Fruit fly (Drosophila melanogaster) whole organism, prepupa: ENCODE results near the gene Rab18.
A peak's percentile ranks its signal among the peaks of the same experiment; 100 is the strongest.

Experiments used
- CG10631 ChIP-seq: fragments of 200-800 bp; sonication (Bioruptor generic); optimal IDR thresholded peaks from 2 replicates; lab custom pipeline; 2016; ENCODE audit warnings: missing biosample characterization, missing genetic modification characterization
- CG11294 ChIP-seq: fragments of 200-800 bp; sonication (Bioruptor generic); IDR thresholded peaks from 2 replicates; pipeline ENCODE4 v1.3.6; 2022; ENCODE audit warnings: missing biosample characterization, missing genetic modification characterization
- CG11762 ChIP-seq: fragments of 200-800 bp; sonication (Bioruptor generic); optimal IDR thresholded peaks from 3 replicates; lab custom pipeline; 2016; ENCODE audit warnings: missing biosample characterization, missing genetic modification characterization; ENCODE audit not compliant: insufficient read depth
- CG11902 ChIP-seq: fragments of 200-800 bp; sonication (Bioruptor generic); optimal IDR thresholded peaks from 3 replicates; lab custom pipeline; 2016; ENCODE audit warnings: missing biosample characterization, missing genetic modification characterization
- CG15336 ChIP-seq: fragments of 200-800 bp; sonication (Bioruptor generic); IDR thresholded peaks from 2 replicates; pipeline ENCODE4 v1.3.6; 2022; ENCODE audit warnings: missing biosample characterization, missing genetic modification characterization
- CG1621 ChIP-seq: fragments of 200-800 bp; sonication (Bioruptor generic); optimal IDR thresholded peaks from 3 replicates; lab custom pipeline; 2018; ENCODE audit warnings: missing biosample characterization, mild to moderate bottlenecking, missing genetic modification characterization
- CG16779 ChIP-seq: fragments of 200-800 bp; sonication (Bioruptor generic); optimal IDR thresholded peaks from 3 replicates; lab custom pipeline; 2017; ENCODE audit warnings: missing biosample characterization, mild to moderate bottlenecking, missing genetic modification characterization
- CG3032 ChIP-seq: fragments of 200-800 bp; optimal IDR thresholded peaks from 2 replicates; lab custom pipeline; 2019; ENCODE audit warnings: missing biosample characterization, mild to moderate bottlenecking, missing genetic modification characterization, moderate library complexity
- CG32006 ChIP-seq: fragments of 200-800 bp; sonication (Bioruptor generic); optimal IDR thresholded peaks from 3 replicates; lab custom pipeline; 2017; ENCODE audit warnings: missing biosample characterization, mild to moderate bottlenecking, missing genetic modification characterization
- CG3919 ChIP-seq: fragments of 200-800 bp; sonication (Bioruptor generic); optimal IDR thresholded peaks from 3 replicates; lab custom pipeline; 2016; ENCODE audit warnings: missing biosample characterization, missing genetic modification characterization
- CG6163 ChIP-seq: fragments of 200-800 bp; sonication (Bioruptor generic); IDR thresholded peaks from 3 replicates; pipeline ENCODE4 v1.3.6; 2022; ENCODE audit warnings: missing biosample characterization, missing genetic modification characterization
- CG6276 ChIP-seq: fragments of 200-800 bp; sonication (Bioruptor generic); optimal IDR thresholded peaks from 2 replicates; lab custom pipeline; 2017; ENCODE audit warnings: missing biosample characterization, mild to moderate bottlenecking, missing genetic modification characterization
- CG7368 ChIP-seq: fragments of 200-800 bp; sonication (Bioruptor generic); optimal IDR thresholded peaks from 3 replicates; lab custom pipeline; 2016; ENCODE audit warnings: missing biosample characterization, missing genetic modification characterization
- CG8119 ChIP-seq: fragments of 200-800 bp; sonication (Bioruptor generic); IDR thresholded peaks from 3 replicates; pipeline ENCODE4 v1.3.6; 2022; ENCODE audit warnings: missing biosample characterization, missing genetic modification characterization
- CG8319 ChIP-seq: fragments of 200-800 bp; sonication (Bioruptor generic); optimal IDR thresholded peaks from 3 replicates; lab custom pipeline; 2016; ENCODE audit warnings: missing biosample characterization, missing genetic modification characterization
- CG9139 ChIP-seq: fragments of 200-800 bp; sonication (Bioruptor generic); optimal IDR thresholded peaks from 3 replicates; lab custom pipeline; 2017; ENCODE audit warnings: missing biosample characterization, mild to moderate bottlenecking, missing genetic modification characterization
- Eip78C ChIP-seq: fragments of 200-800 bp; sonication (Bioruptor generic); peaks from one replicate; lab custom pipeline; 2016; ENCODE audit warnings: missing biosample characterization, missing genetic modification characterization
- Eip93F ChIP-seq: fragments of 200-800 bp; sonication (Bioruptor generic); optimal IDR thresholded peaks from 2 replicates; lab custom pipeline; 2016; ENCODE audit warnings: missing biosample characterization, mild to moderate bottlenecking, missing genetic modification characterization
- Ets96B ChIP-seq: fragments of 200-800 bp; optimal IDR thresholded peaks from 2 replicates; lab custom pipeline; 2019; ENCODE audit warnings: missing biosample characterization, mild to moderate bottlenecking, missing genetic modification characterization, moderate library complexity
- Gug ChIP-seq: fragments of 200-800 bp; sonication (Bioruptor generic); IDR thresholded peaks from 2 replicates; pipeline ENCODE4 v1.3.6; 2022; ENCODE audit warnings: missing biosample characterization, missing genetic modification characterization
- Hr39 ChIP-seq: fragments of 200-800 bp; sonication (Bioruptor generic); optimal IDR thresholded peaks from 2 replicates; lab custom pipeline; 2016; ENCODE audit warnings: missing biosample characterization, missing genetic modification characterization
- Hr4 ChIP-seq: fragments of 200-800 bp; sonication (Bioruptor generic); optimal IDR thresholded peaks from 3 replicates; lab custom pipeline; 2016; ENCODE audit warnings: missing biosample characterization, missing genetic modification characterization
- Lpt ChIP-seq: fragments of 200-800 bp; sonication (Bioruptor generic); optimal IDR thresholded peaks from 3 replicates; lab custom pipeline; 2016; ENCODE audit warnings: missing biosample characterization, missing genetic modification characterization
- Met ChIP-seq: fragments of 200-800 bp; sonication (Bioruptor generic); optimal IDR thresholded peaks from 3 replicates; lab custom pipeline; 2016; ENCODE audit warnings: missing biosample characterization, missing genetic modification characterization
- OdsH ChIP-seq: fragments of 200-800 bp; sonication (Bioruptor generic); optimal IDR thresholded peaks from 3 replicates; lab custom pipeline; 2016; ENCODE audit warnings: missing biosample characterization, missing genetic modification characterization
- Sox102F ChIP-seq: fragments of 200-800 bp; sonication (Bioruptor generic); optimal IDR thresholded peaks from 2 replicates; lab custom pipeline; 2016; ENCODE audit warnings: missing biosample characterization, mild to moderate bottlenecking, missing genetic modification characterization
- Sox14 ChIP-seq: fragments of 200-800 bp; sonication (Bioruptor generic); optimal IDR thresholded peaks from 3 replicates; lab custom pipeline; 2016; ENCODE audit warnings: missing biosample characterization, missing genetic modification characterization
- Sox15 ChIP-seq: fragments of 200-800 bp; sonication (Bioruptor generic); optimal IDR thresholded peaks from 3 replicates; lab custom pipeline; 2016; ENCODE audit warnings: missing biosample characterization, missing genetic modification characterization
- acj6 ChIP-seq: fragments of 200-800 bp; sonication (Bioruptor generic); optimal IDR thresholded peaks from 3 replicates; lab custom pipeline; 2016; ENCODE audit warnings: missing biosample characterization, missing genetic modification characterization
- cyc ChIP-seq: fragments of 200-800 bp; sonication (Bioruptor generic); optimal IDR thresholded peaks from 3 replicates; lab custom pipeline; 2016; ENCODE audit warnings: missing biosample characterization, missing genetic modification characterization
- dac ChIP-seq: fragments of 200-800 bp; sonication (Bioruptor generic); optimal IDR thresholded peaks from 2 replicates; lab custom pipeline; 2017; ENCODE audit warnings: missing biosample characterization, mild to moderate bottlenecking, missing genetic modification characterization
- esn ChIP-seq: fragments of 200-800 bp; sonication (Bioruptor generic); optimal IDR thresholded peaks from 2 replicates; lab custom pipeline; 2016; ENCODE audit warnings: missing biosample characterization, mild to moderate bottlenecking, missing genetic modification characterization, moderate library complexity
- fd59A ChIP-seq: fragments of 200-800 bp; sonication (Bioruptor generic); optimal IDR thresholded peaks from 2 replicates; lab custom pipeline; 2017; ENCODE audit warnings: missing biosample characterization, mild to moderate bottlenecking, missing genetic modification characterization, missing genetic modification reagents
- fd85E ChIP-seq: fragments of 200-800 bp; sonication (Bioruptor generic); optimal IDR thresholded peaks from 3 replicates; lab custom pipeline; 2016; ENCODE audit warnings: missing biosample characterization, missing genetic modification characterization
- fkh ChIP-seq: fragments of 200-800 bp; sonication (Bioruptor generic); optimal IDR thresholded peaks from 3 replicates; lab custom pipeline; 2017; ENCODE audit warnings: missing biosample characterization, mild to moderate bottlenecking, missing genetic modification characterization, moderate library complexity
- net ChIP-seq: fragments of 200-800 bp; sonication (Bioruptor generic); optimal IDR thresholded peaks from 3 replicates; lab custom pipeline; 2016; ENCODE audit warnings: missing biosample characterization, missing genetic modification characterization
- pdm3 ChIP-seq: fragments of 200-800 bp; sonication (Bioruptor generic); optimal IDR thresholded peaks from 3 replicates; lab custom pipeline; 2016; ENCODE audit warnings: missing biosample characterization, missing genetic modification characterization
- spab ChIP-seq: fragments of 200-800 bp; sonication (Bioruptor generic); optimal IDR thresholded peaks from 2 replicates; lab custom pipeline; 2017; ENCODE audit warnings: missing biosample characterization, mild to moderate bottlenecking, missing genetic modification characterization, missing genetic modification reagents
- svp ChIP-seq: fragments of 200-800 bp; sonication (Bioruptor generic); peaks from one replicate; lab custom pipeline; 2016; ENCODE audit warnings: missing biosample characterization, missing genetic modification characterization
- topi ChIP-seq: fragments of 200-800 bp; sonication (Bioruptor generic); optimal IDR thresholded peaks from 3 replicates; lab custom pipeline; 2016; ENCODE audit warnings: missing biosample characterization, missing genetic modification characterization

Rab18 gene

DNA sequence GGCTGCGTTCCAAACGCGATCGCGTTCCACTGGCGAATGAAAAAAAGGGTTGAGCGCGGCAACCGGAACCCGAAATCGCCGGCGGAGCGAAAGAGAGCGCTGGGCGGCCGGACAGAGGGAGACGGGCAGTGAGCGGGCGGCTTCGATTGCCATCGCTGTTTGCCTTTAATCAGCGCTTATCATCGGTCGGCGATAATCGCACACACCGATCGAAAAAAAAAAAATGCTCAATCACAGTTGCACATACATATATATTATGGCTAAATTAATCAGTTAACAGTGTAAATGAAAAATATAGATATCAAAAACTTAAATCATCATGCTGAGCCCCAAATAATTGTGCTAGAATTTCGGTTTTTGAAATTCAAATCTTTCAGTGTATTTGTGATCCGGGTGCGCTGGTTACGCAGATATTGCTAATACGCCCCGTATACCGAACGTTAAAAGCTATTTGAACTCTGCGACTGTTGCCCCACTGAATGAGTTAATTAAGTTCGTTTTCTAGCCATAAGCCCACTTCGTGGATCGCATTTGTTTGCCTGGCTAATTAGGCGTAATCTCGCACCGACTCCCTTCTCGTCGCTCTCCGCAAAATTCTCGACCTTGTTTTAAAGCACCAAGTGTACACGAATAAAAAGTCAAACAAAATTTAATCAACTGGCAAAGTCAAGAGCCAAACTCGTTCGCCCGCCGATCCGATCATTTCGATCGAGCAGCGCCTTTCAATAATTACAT is 46.3 kb upstream of the Rab18 start, which contains the start of gene CG33080 (continued):
- peak; percentile 41 for TF ChIP-seq Met
- peak; percentile 31 for TF ChIP-seq Eip78C
- no peak for TF ChIP-seq fd59A
- TF ChIP-seq net (GFP tag; lab: Kevin White, UChicago) = no peak
- TF ChIP-seq CG10631 = no peak
- no peak for TF ChIP-seq CG11902 (GFP tag; lab: Kevin White, UChicago)
- TF ChIP-seq CG11762 (GFP tag; lab: Kevin White, UChicago) = no peak
- no peak for TF ChIP-seq Gug (GFP tag; lab: Robert Waterston, UW)
- TF ChIP-seq Hr4 (GFP tag; lab: Kevin White, UChicago) = no peak

DNA sequence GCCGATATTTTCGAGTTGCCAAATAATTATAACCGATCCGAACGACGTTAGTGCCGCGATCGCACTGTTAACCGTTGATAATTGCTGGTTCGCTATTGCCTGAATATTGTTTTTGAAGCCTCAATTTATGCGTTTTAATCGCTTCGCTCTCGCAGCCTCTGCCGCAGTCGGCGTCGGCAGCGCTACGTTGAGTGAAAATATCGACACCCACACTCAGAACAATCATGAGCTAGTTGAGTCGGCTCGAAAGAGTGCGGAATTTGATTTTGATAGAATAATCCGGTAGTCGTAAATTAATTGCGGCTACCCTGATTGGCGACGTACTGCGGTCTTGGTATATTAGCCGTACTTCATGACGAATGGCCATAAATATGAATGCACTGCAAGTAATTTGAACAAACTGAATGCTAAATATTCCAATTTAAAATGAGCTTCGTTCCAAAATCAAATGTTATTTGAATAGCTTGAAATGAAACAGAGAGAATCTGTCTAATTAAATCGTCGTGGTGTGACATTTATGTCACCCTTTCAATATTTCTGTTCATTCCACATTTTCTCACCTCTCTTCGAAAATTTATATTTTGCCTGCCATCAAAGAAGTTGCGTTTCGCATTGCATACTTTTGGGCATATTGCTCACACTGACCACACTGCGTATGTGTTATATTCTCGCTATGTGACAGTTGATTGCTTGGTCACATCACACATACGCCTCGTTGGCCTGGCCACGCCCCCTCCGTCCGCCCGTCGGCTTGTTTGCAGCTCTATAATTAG is 44.0 kb upstream of the Rab18 start:
- TF ChIP-seq Sox15 (GFP tag; lab: Kevin White, UChicago) = no peak
- no peak for TF ChIP-seq Ets96B (tag; lab: Kevin White, UChicago)
- no peak for TF ChIP-seq CG11294 (GFP tag; lab: Robert Waterston, UW)
- TF ChIP-seq Eip78C = peak; percentile 52
- 0 out of 3 replicates have a peak, but pooled peaks have one; percentile 21 for TF ChIP-seq CG8119
- no peak for TF ChIP-seq Lpt (GFP tag; lab: Kevin White, UChicago)
- TF ChIP-seq Sox102F (GFP tag; lab: Kevin White, UChicago) = peak; percentile 14
- peak; percentile 34 for TF ChIP-seq esn (GFP tag; lab: Kevin White, UChicago)
- 0 out of 2 replicates have a peak, but pooled peaks have one; percentile 31 for TF ChIP-seq CG15336 (GFP tag; lab: Robert Waterston, UW)
- TF ChIP-seq svp (GFP tag; lab: Kevin White, UChicago) = peak; percentile 66
- TF ChIP-seq Hr4 (GFP tag; lab: Kevin White, UChicago) = peak; percentile 1
- no peak for TF ChIP-seq CG1621
- TF ChIP-seq CG6276 = no peak

DNA sequence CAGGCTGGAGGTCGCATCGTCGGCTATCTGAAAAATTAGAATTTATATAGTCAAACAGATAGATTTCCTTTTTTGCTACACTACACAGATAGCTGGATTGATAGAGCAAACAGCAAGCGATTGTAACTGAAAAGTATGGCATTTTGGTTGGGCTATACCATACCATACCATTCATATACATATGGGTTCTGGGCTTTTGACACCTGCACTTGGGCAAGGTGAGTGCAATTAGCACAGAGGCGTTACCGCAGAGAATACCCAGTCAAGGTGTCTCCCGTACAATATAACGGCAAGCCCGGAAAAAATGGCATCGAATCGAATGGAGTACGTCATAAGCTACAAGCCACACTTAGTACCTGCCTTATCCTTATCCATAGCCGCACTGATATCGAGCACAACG is 43.2 kb upstream of the Rab18 start:
- TF ChIP-seq Eip93F (no peak), esn (GFP tag; lab: Kevin White, UChicago) (no peak), CG10631 (no peak)

DNA sequence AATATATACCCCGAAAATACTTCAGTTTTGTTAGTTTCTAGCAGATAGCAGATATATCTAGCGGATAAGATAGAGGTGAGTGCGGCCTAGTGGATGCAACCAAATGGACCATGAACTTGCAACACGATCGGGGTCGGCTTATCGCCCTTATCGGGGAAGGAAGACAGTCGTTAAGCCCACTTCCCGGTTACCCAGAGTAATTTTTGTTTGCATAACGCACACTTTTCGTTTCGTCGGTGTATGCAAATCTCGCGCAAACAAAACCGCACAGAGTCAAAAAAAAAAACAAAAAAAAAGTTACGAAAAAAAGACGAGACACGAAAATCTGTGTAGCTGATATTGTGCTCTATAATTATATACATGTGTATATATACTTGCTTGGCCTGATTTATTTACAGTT is 41.4 kb upstream of the Rab18 start:
- TF ChIP-seq Eip78C (peak; percentile 13), svp (GFP tag; lab: Kevin White, UChicago) (peak; percentile 65), Hr4 (GFP tag; lab: Kevin White, UChicago) (no peak), CG32006 (GFP tag; lab: Kevin White, UChicago) (no peak), CG6163 (peak; percentile 22; the same call in 1 of the 3 replicates), Sox102F (GFP tag; lab: Kevin White, UChicago) (no peak)
- TF ChIP-seq, all 60 proteins: peak for 3

DNA sequence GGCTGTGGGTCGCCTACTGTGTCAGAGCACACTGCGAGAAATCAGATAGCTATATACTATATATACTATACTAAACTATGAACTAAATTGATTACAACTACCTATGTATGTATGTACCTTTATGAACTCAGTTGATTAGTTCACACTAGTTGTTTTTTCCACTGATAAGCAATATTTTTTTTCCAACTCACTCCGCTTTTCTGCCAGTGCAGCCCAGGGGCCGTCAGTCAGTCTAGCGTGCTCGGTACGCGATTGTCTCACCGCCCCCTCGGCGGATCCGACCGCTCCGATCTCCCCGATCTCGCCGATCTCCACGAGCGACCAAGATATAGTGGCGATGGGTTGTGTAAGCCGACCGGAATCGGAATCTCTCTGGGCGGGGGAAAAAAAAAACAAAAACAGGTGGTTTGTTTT is 34.3 kb upstream of the Rab18 start:
- TF ChIP-seq pdm3 (GFP tag; lab: Kevin White, UChicago) (peak; percentile 46), Hr39 (no peak), topi (GFP tag; lab: Kevin White, UChicago) (peak; percentile 33), Gug (GFP tag; lab: Robert Waterston, UW) (peak; percentile 90), dac (GFP tag; lab: Kevin White, UChicago) (peak; percentile 70), fd85E (GFP tag; lab: Kevin White, UChicago) (no peak), CG3919 (peak; percentile 79), acj6 (peak; percentile 51), CG16779 (tag; lab: Kevin White, UChicago) (peak; percentile 81), OdsH (GFP tag; lab: Kevin White, UChicago) (peak; percentile 51), cyc (peak; percentile 4), fkh (no peak), Sox14 (GFP tag; lab: Kevin White, UChicago) (peak; percentile 16), CG8319 (no peak), CG11902 (GFP tag; lab: Kevin White, UChicago) (peak; percentile 36), Met (peak; percentile 32), CG6276 (peak; percentile 84), CG3032 (tag; lab: Kevin White, UChicago) (peak; percentile 74), Hr4 (GFP tag; lab: Kevin White, UChicago) (peak; percentile 81), spab (GFP tag; lab: Kevin White, UChicago) (peak; percentile 70), svp (GFP tag; lab: Kevin White, UChicago) (peak; percentile 87), Ets96B (tag; lab: Kevin White, UChicago) (peak; percentile 77), CG9139 (GFP tag; lab: Kevin White, UChicago) (peak; percentile 71), CG32006 (GFP tag; lab: Kevin White, UChicago) (peak; percentile 83), CG7368 (GFP tag; lab: Kevin White, UChicago) (peak; percentile 38), esn (GFP tag; lab: Kevin White, UChicago) (no peak), net (GFP tag; lab: Kevin White, UChicago) (peak; percentile 52)
